Fruit fly (Drosophila melanogaster) whole organism, embryonic: Measurements from ENCODE around the gene Pi3K21B.

Experiments used
- B-H2 ChIP-seq: fragments of 200-800 bp; sonication (Bioruptor generic); optimal IDR thresholded peaks from 2 replicates; lab custom pipeline; 2018; ENCODE audit warnings: missing biosample characterization, mild to moderate bottlenecking, missing genetic modification characterization
- CG1024 ChIP-seq: fragments of 200-800 bp; sonication (Bioruptor generic); IDR thresholded peaks from 2 replicates; pipeline ENCODE4 v1.3.6; 2022; ENCODE audit warnings: missing biosample characterization, missing genetic modification characterization
- CG11560 ChIP-seq: fragments of 200-800 bp; sonication (Bioruptor generic); IDR thresholded peaks from 3 replicates; pipeline ENCODE4 v1.3.6; 2022; ENCODE audit warnings: missing biosample characterization, missing genetic modification characterization
- CG12769 ChIP-seq: fragments of 200-800 bp; sonication (Bioruptor generic); optimal IDR thresholded peaks from 2 replicates; lab custom pipeline; 2019; ENCODE audit warnings: missing biosample characterization, mild to moderate bottlenecking, missing genetic modification characterization, moderate library complexity
- CG13287 ChIP-seq: fragments of 200-800 bp; sonication (Bioruptor generic); IDR thresholded peaks from 2 replicates; pipeline ENCODE4 v1.3.6; 2022; ENCODE audit warnings: missing biosample characterization, missing genetic modification characterization; ENCODE audit not compliant: partially characterized antibody
- CG13775 ChIP-seq: fragments of 200-800 bp; sonication (Bioruptor generic); optimal IDR thresholded peaks from 3 replicates; lab custom pipeline; 2017; ENCODE audit warnings: missing biosample characterization, mild to moderate bottlenecking, missing genetic modification characterization
- CG14710 ChIP-seq: fragments of 200-800 bp; sonication (Bioruptor generic); optimal IDR thresholded peaks from 3 replicates; lab custom pipeline; 2019; ENCODE audit warnings: missing biosample characterization, mild to moderate bottlenecking, missing genetic modification characterization, moderate library complexity
- CG14860 ChIP-seq: fragments of 200-800 bp; sonication (Bioruptor generic); IDR thresholded peaks from 3 replicates; pipeline ENCODE4 v1.3.6; 2022; ENCODE audit warnings: missing biosample characterization, missing genetic modification characterization; ENCODE audit not compliant: partially characterized antibody
- CG15514 ChIP-seq: fragments of 200-800 bp; sonication (Bioruptor generic); optimal IDR thresholded peaks from 3 replicates; lab custom pipeline; 2017; ENCODE audit warnings: missing biosample characterization, missing genetic modification characterization, mild to moderate bottlenecking, moderate library complexity, missing genetic modification reagents
- CG31224 ChIP-seq: fragments of 200-800 bp; sonication (Bioruptor generic); IDR thresholded peaks from 2 replicates; pipeline ENCODE4 v1.3.6; 2022; ENCODE audit warnings: missing biosample characterization, missing genetic modification characterization
- CG3995 ChIP-seq: fragments of 200-800 bp; sonication (Bioruptor generic); optimal IDR thresholded peaks from 3 replicates; lab custom pipeline; 2016; ENCODE audit warnings: missing biosample characterization, missing genetic modification characterization
- CG5953 ChIP-seq: fragments of 200-800 bp; sonication (Bioruptor generic); IDR thresholded peaks from 2 replicates; pipeline ENCODE4 v1.3.6; 2022; ENCODE audit warnings: missing biosample characterization, missing genetic modification characterization
- CG6654 ChIP-seq: fragments of 200-800 bp; sonication (Bioruptor generic); optimal IDR thresholded peaks from 2 replicates; lab custom pipeline; 2017; ENCODE audit warnings: missing biosample characterization, mild to moderate bottlenecking, missing genetic modification characterization
- CG6689 ChIP-seq: fragments of 200-800 bp; sonication (Bioruptor generic); IDR thresholded peaks from 2 replicates; pipeline ENCODE4 v1.3.6; 2022; ENCODE audit warnings: missing biosample characterization, missing genetic modification characterization
- CG7928 ChIP-seq: fragments of 200-800 bp; sonication (Bioruptor generic); optimal IDR thresholded peaks from 2 replicates; lab custom pipeline; 2017; ENCODE audit warnings: missing biosample characterization, mild to moderate bottlenecking, missing genetic modification characterization
- CG9437 ChIP-seq: fragments of 200-800 bp; sonication (Bioruptor generic); optimal IDR thresholded peaks from 2 replicates; lab custom pipeline; 2018; ENCODE audit warnings: missing biosample characterization, mild to moderate bottlenecking, missing genetic modification characterization
- CHES-1-like ChIP-seq: fragments of 200-800 bp; sonication (Bioruptor generic); optimal IDR thresholded peaks from 2 replicates; lab custom pipeline; 2016; ENCODE audit warnings: missing biosample characterization, missing genetic modification characterization
- Deaf1 ChIP-seq: fragments of 200-800 bp; optimal IDR thresholded peaks from 3 replicates; lab custom pipeline; 2019; ENCODE audit warnings: missing biosample characterization, mild to moderate bottlenecking, missing genetic modification characterization, moderate library complexity
- Dll ChIP-seq: fragments of 200-800 bp; sonication (Bioruptor generic); IDR thresholded peaks from 4 replicates; pipeline ENCODE4 v1.3.6; 2022; ENCODE audit warnings: missing biosample characterization, missing genetic modification characterization; ENCODE audit not compliant: partially characterized antibody
- Ets65A ChIP-seq: fragments of 200-800 bp; sonication (Bioruptor generic); peaks from one replicate; lab custom pipeline; 2016; ENCODE audit warnings: missing biosample characterization, missing genetic modification characterization
- Fer3 ChIP-seq: fragments of 200-800 bp; sonication (Bioruptor generic); optimal IDR thresholded peaks from 2 replicates; lab custom pipeline; 2018; ENCODE audit warnings: missing biosample characterization, mild to moderate bottlenecking, missing genetic modification characterization, moderate library complexity
- H15 ChIP-seq: fragments of 200-800 bp; sonication (Bioruptor generic); IDR thresholded peaks from 3 replicates; pipeline ENCODE4 v1.3.6; 2022; ENCODE audit warnings: missing biosample characterization, missing genetic modification characterization
- Hand ChIP-seq: fragments of 200-800 bp; sonication (Bioruptor generic); optimal IDR thresholded peaks from 2 replicates; lab custom pipeline; 2017; ENCODE audit warnings: mild to moderate bottlenecking, missing biosample characterization, missing genetic modification reagents, missing genetic modification characterization
- MBD-R2 ChIP-seq: fragments of 200-800 bp; sonication (Bioruptor generic); IDR thresholded peaks from 2 replicates; pipeline ENCODE4 v1.3.6; 2022; ENCODE audit warnings: missing biosample characterization, missing genetic modification characterization
- Max ChIP-seq: fragments of 200-800 bp; sonication (Bioruptor generic); optimal IDR thresholded peaks from 2 replicates; lab custom pipeline; 2016; ENCODE audit warnings: missing biosample characterization, mild to moderate bottlenecking, missing genetic modification characterization
- Nf-YB ChIP-seq: fragments of 200-800 bp; sonication (Bioruptor generic); optimal IDR thresholded peaks from 3 replicates; lab custom pipeline; 2019; ENCODE audit warnings: missing biosample characterization, mild to moderate bottlenecking, missing genetic modification characterization, moderate library complexity
- Scr ChIP-seq: fragments of 200-800 bp; sonication (Bioruptor generic); IDR thresholded peaks from 2 replicates; pipeline ENCODE4 v1.3.6; 2022; ENCODE audit warnings: missing biosample characterization, missing genetic modification characterization; ENCODE audit not compliant: partially characterized antibody
- bbx ChIP-seq: fragments of 200-800 bp; sonication (Bioruptor generic); IDR thresholded peaks from 2 replicates; pipeline ENCODE4 v1.3.6; 2022; ENCODE audit warnings: missing biosample characterization, missing genetic modification characterization; ENCODE audit not compliant: partially characterized antibody
- bigmax ChIP-seq: fragments of 200-800 bp; sonication (Bioruptor generic); optimal IDR thresholded peaks from 2 replicates; lab custom pipeline; 2018; ENCODE audit warnings: missing biosample characterization, mild to moderate bottlenecking, missing genetic modification characterization
- cad ChIP-seq: fragments of >200 bp; optimal IDR thresholded peaks from 2 replicates; lab custom pipeline; 2017; ENCODE audit warnings: missing biosample characterization, missing genetic modification characterization
- crol ChIP-seq: fragments of 200-800 bp; sonication (Bioruptor generic); IDR thresholded peaks from 2 replicates; pipeline ENCODE4 v1.3.6; 2022; ENCODE audit warnings: missing biosample characterization, missing genetic modification characterization
- dmrt11E ChIP-seq: fragments of 200-800 bp; sonication (Bioruptor generic); optimal IDR thresholded peaks from 3 replicates; lab custom pipeline; 2018; ENCODE audit warnings: missing biosample characterization, mild to moderate bottlenecking, missing genetic modification characterization, moderate library complexity
- gcm ChIP-seq: fragments of 200-800 bp; sonication (Bioruptor generic); optimal IDR thresholded peaks from 2 replicates; lab custom pipeline; 2019; ENCODE audit warnings: missing biosample characterization, mild to moderate bottlenecking, missing genetic modification characterization, moderate library complexity
- grau ChIP-seq: fragments of 200-800 bp; optimal IDR thresholded peaks from 3 replicates; lab custom pipeline; 2019; ENCODE audit warnings: missing biosample characterization, mild to moderate bottlenecking, missing genetic modification characterization, moderate library complexity
- gt ChIP-seq: fragments of 200-800 bp; sonication (Bioruptor generic); IDR thresholded peaks from 2 replicates; pipeline ENCODE4 v1.3.6; 2022; ENCODE audit warnings: missing biosample characterization, missing genetic modification characterization
- insv ChIP-seq, 2 experiments: fragments of 200-800 bp; sonication (Bioruptor generic); optimal IDR thresholded peaks; 3 replicates each; lab custom pipeline; 2016 to 2018; ENCODE audit warnings: missing biosample characterization in 2 of 2, missing genetic modification characterization in 2 of 2
- nerfin-1 ChIP-seq: fragments of 200-800 bp; sonication (Bioruptor generic); optimal IDR thresholded peaks from 3 replicates; lab custom pipeline; 2019; ENCODE audit warnings: missing biosample characterization, mild to moderate bottlenecking, missing genetic modification characterization, moderate library complexity
- org-1 ChIP-seq: fragments of 200-800 bp; sonication (Bioruptor generic); optimal IDR thresholded peaks from 2 replicates; lab custom pipeline; 2017; ENCODE audit warnings: missing biosample characterization, missing genetic modification characterization
- pum ChIP-seq: fragments of 200-800 bp; sonication (Bioruptor generic); optimal IDR thresholded peaks from 2 replicates; lab custom pipeline; 2016; ENCODE audit warnings: missing biosample characterization, missing genetic modification characterization
- pzg ChIP-seq: fragments of 200-800 bp; sonication (Bioruptor generic); optimal IDR thresholded peaks from 3 replicates; lab custom pipeline; 2018; ENCODE audit warnings: missing biosample characterization, mild to moderate bottlenecking, missing genetic modification characterization, moderate library complexity
- row ChIP-seq: fragments of 200-800 bp; sonication (Bioruptor generic); IDR thresholded peaks from 3 replicates; pipeline ENCODE4 v1.3.6; 2022; ENCODE audit warnings: missing biosample characterization, missing genetic modification characterization
- sim ChIP-seq: fragments of 200-800 bp; sonication (Bioruptor generic); IDR thresholded peaks from 2 replicates; pipeline ENCODE4 v1.3.6; 2022; ENCODE audit warnings: missing biosample characterization, missing genetic modification characterization
- slbo ChIP-seq: fragments of 200-800 bp; sonication (Bioruptor generic); IDR thresholded peaks from 2 replicates; pipeline ENCODE4 v1.3.6; 2022; ENCODE audit warnings: missing biosample characterization, missing genetic modification characterization
- sqz ChIP-seq: fragments of 200-800 bp; sonication (Bioruptor generic); optimal IDR thresholded peaks from 3 replicates; lab custom pipeline; 2018; ENCODE audit warnings: missing biosample characterization, mild to moderate bottlenecking, missing genetic modification characterization
- ssp ChIP-seq: fragments of 200-800 bp; sonication (Bioruptor generic); IDR thresholded peaks from 2 replicates; pipeline ENCODE4 v1.3.6; 2022; ENCODE audit warnings: missing biosample characterization, missing genetic modification characterization
- stwl ChIP-seq: fragments of 200-800 bp; sonication (Bioruptor generic); optimal IDR thresholded peaks from 3 replicates; lab custom pipeline; 2018; ENCODE audit warnings: missing biosample characterization, mild to moderate bottlenecking, missing genetic modification characterization, moderate library complexity
- tio ChIP-seq: fragments of 200-800 bp; sonication (Bioruptor generic); optimal IDR thresholded peaks from 2 replicates; lab custom pipeline; 2017; ENCODE audit warnings: missing biosample characterization, missing genetic modification characterization, inconsistent platforms
- trh ChIP-seq: fragments of 200-800 bp; sonication (Bioruptor generic); optimal IDR thresholded peaks from 2 replicates; lab custom pipeline; 2016; ENCODE audit warnings: missing biosample characterization, missing genetic modification characterization
- unc-4 ChIP-seq: fragments of 200-800 bp; sonication (Bioruptor generic); IDR thresholded peaks from 2 replicates; pipeline ENCODE4 v1.3.6; 2022; ENCODE audit warnings: missing biosample characterization, missing genetic modification characterization; ENCODE audit not compliant: partially characterized antibody
- z ChIP-seq: fragments of 200-800 bp; sonication (Bioruptor generic); IDR thresholded peaks from 3 replicates; pipeline ENCODE4 v1.3.6; 2022; ENCODE audit warnings: missing biosample characterization, missing genetic modification characterization

Pi3K21B gene

dm6 chr2L:273603-274002 is 24.1 kb upstream of the Pi3K21B start, which contains the start of the genes mbm and CG11555 (continued):
- TF ChIP-seq CG15514 (GFP tag; lab: Kevin White, UChicago) (peak; percentile 55), gcm (peak; percentile 10), CHES-1-like (no peak), CG11560 (no peak), row (GFP tag; lab: Robert Waterston, UW) (peak; percentile 80), MBD-R2 (peak; percentile 74; the same call in 1 of the 2 replicates), tio (GFP tag; lab: Kevin White, UChicago) (no peak), cad (GFP tag; lab: Kevin White, UChicago) (no peak), CG6654 (GFP tag; lab: Kevin White, UChicago) (no peak), sim (no peak), nerfin-1 (tag; lab: Kevin White, UChicago) (peak; percentile 36), Deaf1 (tag; lab: Kevin White, UChicago) (peak; percentile 20), org-1 (GFP tag; lab: Kevin White, UChicago) (no peak), B-H2 (GFP tag; lab: Kevin White, UChicago) (peak; percentile 56), CG6689 (GFP tag; lab: Robert Waterston, UW) (no peak), bigmax (GFP tag; lab: Kevin White, UChicago) (peak; percentile 79), Ets65A (GFP tag; lab: Kevin White, UChicago) (no peak), CG3995 (peak; percentile 46), z (GFP tag; lab: Robert Waterston, UW) (no peak), stwl (tag; lab: Kevin White, UChicago) (peak; percentile 8), CG14860 (GFP tag; lab: Robert Waterston, UW) (peak; percentile 32; the same call in 1 of the 3 replicates), pum (no peak), CG1024 (no peak), CG31224 (GFP tag; lab: Robert Waterston, UW) (0 out of 2 replicates have a peak, but pooled peaks have one; percentile 15), pzg (GFP tag; lab: Kevin White, UChicago) (peak; percentile 34), Max (GFP tag; lab: Kevin White, UChicago) (peak; percentile 65), grau (tag; lab: Kevin White, UChicago) (peak; percentile 60), CG14710 (peak; percentile 55), CG5953 (GFP tag; lab: Robert Waterston, UW) (no peak), Fer3 (peak; percentile 25), unc-4 (GFP tag; lab: Robert Waterston, UW) (peak; percentile 70; the same call in 1 of the 2 replicates), Scr (GFP tag; lab: Robert Waterston, UW) (peak; percentile 64), ssp (GFP tag; lab: Robert Waterston, UW) (peak; percentile 9; the same call in 1 of the 2 replicates), sqz (GFP tag; lab: Kevin White, UChicago) (no peak), H15 (GFP tag; lab: Robert Waterston, UW) (no peak), gt (GFP tag; lab: Robert Waterston, UW) (no peak), trh (GFP tag; lab: Kevin White, UChicago) (no peak), slbo (GFP tag; lab: Robert Waterston, UW) (peak; percentile 25; the same call in 1 of the 2 replicates), Dll (GFP tag; lab: Robert Waterston, UW) (peak; percentile 74), Nf-YB (GFP tag; lab: Kevin White, UChicago) (peak; percentile 44), insv (GFP tag; optimal IDR thresholded peaks at IDR 0.05; lab: Kevin White, UChicago) (peak in 1 of 2 experiments; percentile 25), CG9437 (GFP tag; lab: Kevin White, UChicago) (no peak), CG13287 (GFP tag; lab: Robert Waterston, UW) (peak; percentile 73), bbx (GFP tag; lab: Robert Waterston, UW) (peak; percentile 29), CG12769 (tag; lab: Kevin White, UChicago) (no peak), dmrt11E (tag; lab: Kevin White, UChicago) (peak; percentile 38), CG13775 (GFP tag; lab: Kevin White, UChicago) (peak; percentile 34), Hand (GFP tag; lab: Kevin White, UChicago) (no peak), crol (GFP tag; lab: Robert Waterston, UW) (no peak), CG7928 (GFP tag; lab: Kevin White, UChicago) (no peak)
